Worm (Caenorhabditis elegans) whole organism, young adult: ENCODE measurements around the gene Y69A2AR.31.
"Not testable (repeated sequence)": the region's sequence is repeated elsewhere in the genome, so short reads cannot be mapped to it uniquely, and the experiment has no call there.

Experiments
- D2030.7 ChIP-seq: fragments of 200-800 bp; sonication (Bioruptor generic); IDR thresholded peaks from 2 replicates; pipeline ENCODE4 v1.3.6; 2022; ENCODE audit warnings: missing genetic modification reagents, missing genetic modification characterization, missing compliant biosample characterization
- F52B5.7 ChIP-seq: sonication (generic microtip); optimal IDR thresholded peaks from 2 replicates; lab custom pipeline; 2016; ENCODE audit warnings: mild to moderate bottlenecking, missing genetic modification characterization, missing compliant biosample characterization
- T07F8.4 ChIP-seq: sonication (generic microtip); optimal IDR thresholded peaks from 2 replicates; lab custom pipeline; 2016; ENCODE audit warnings: mild to moderate bottlenecking, missing genetic modification characterization, moderate library complexity, missing compliant biosample characterization
- Y95B8A.8 ChIP-seq: fragments of 200-800 bp; sonication (Bioruptor generic); IDR thresholded peaks from 2 replicates; pipeline ENCODE4 v1.3.6; 2022; ENCODE audit warnings: missing genetic modification reagents, missing genetic modification characterization, missing compliant biosample characterization
- atf-7 ChIP-seq: sonication (generic microtip); optimal IDR thresholded peaks from 2 replicates; lab custom pipeline; 2017; ENCODE audit warnings: mild to moderate bottlenecking, missing genetic modification characterization, missing compliant biosample characterization
- athp-1 ChIP-seq: sonication (generic microtip); optimal IDR thresholded peaks from 2 replicates; lab custom pipeline; 2017; ENCODE audit warnings: mild to moderate bottlenecking, missing genetic modification characterization, missing compliant biosample characterization
- attf-5 ChIP-seq: fragments of 200-800 bp; sonication (Bioruptor generic); optimal IDR thresholded peaks from 2 replicates; lab custom pipeline; 2018; ENCODE audit warnings: mild to moderate bottlenecking, missing genetic modification characterization, missing compliant biosample characterization
- cebp-1 ChIP-seq, 2 experiments: fragments of 200-800 bp in 1 of 2; sonication (Bioruptor generic) in 1 of 2; sonication (generic microtip) in 1 of 2; IDR thresholded peaks in 1 of 2; optimal IDR thresholded peaks in 1 of 2; 2 replicates each; pipeline versions ENCODE4 v1.3.6 to Lab custom; 2017 to 2022; ENCODE audit warnings: missing compliant biosample characterization in 2 of 2, missing genetic modification characterization in 2 of 2, mild to moderate bottlenecking in 1 of 2, missing genetic modification reagents in 1 of 2, moderate library complexity in 1 of 2
- cebp-2 ChIP-seq: fragments of 200-800 bp; sonication (Bioruptor generic); IDR thresholded peaks from 2 replicates; pipeline ENCODE4 v1.3.6; 2022; ENCODE audit warnings: missing genetic modification characterization, missing compliant biosample characterization
- ceh-79 ChIP-seq: sonication (generic microtip); optimal IDR thresholded peaks from 2 replicates; lab custom pipeline; 2017; ENCODE audit warnings: mild to moderate bottlenecking, missing genetic modification characterization, missing compliant biosample characterization
- chd-7 ChIP-seq: sonication (generic microtip); optimal IDR thresholded peaks from 2 replicates; lab custom pipeline; 2016; ENCODE audit warnings: mild to moderate bottlenecking, missing genetic modification characterization, moderate library complexity, missing compliant biosample characterization
- efl-1 ChIP-seq: fragments of 150-350 bp; optimal IDR thresholded peaks from 2 replicates; lab custom pipeline; 2014; ENCODE audit warnings: missing biosample characterization, missing genetic modification reagents, missing genetic modification characterization
- egrh-3 ChIP-seq: fragments of 200-800 bp; sonication (Bioruptor generic); IDR thresholded peaks from 2 replicates; pipeline ENCODE4 v1.3.6; 2022; ENCODE audit warnings: missing genetic modification reagents, missing genetic modification characterization, missing compliant biosample characterization
- ekl-4 ChIP-seq: fragments of 200-800 bp; sonication (Bioruptor generic); IDR thresholded peaks from 2 replicates; pipeline ENCODE4 v1.3.6; 2022; ENCODE audit warnings: missing genetic modification reagents, missing genetic modification characterization, missing compliant biosample characterization
- ets-4 ChIP-seq: fragments of 200-800 bp; sonication (Bioruptor generic); optimal IDR thresholded peaks from 2 replicates; lab custom pipeline; 2018; ENCODE audit warnings: mild to moderate bottlenecking, missing genetic modification characterization, missing compliant biosample characterization
- fkh-3 ChIP-seq: sonication (generic microtip); optimal IDR thresholded peaks from 2 replicates; lab custom pipeline; 2016; ENCODE audit warnings: mild to moderate bottlenecking, missing genetic modification characterization, missing compliant biosample characterization
- gei-17 ChIP-seq: fragments of 200-800 bp; sonication (Bioruptor generic); optimal IDR thresholded peaks from 2 replicates; lab custom pipeline; 2018; ENCODE audit warnings: mild to moderate bottlenecking, missing genetic modification characterization, missing compliant biosample characterization
- him-1 ChIP-seq: sonication (generic microtip); optimal IDR thresholded peaks from 2 replicates; lab custom pipeline; 2016; ENCODE audit warnings: missing genotype, missing genetic modification reagents, missing genetic modification characterization, missing compliant biosample characterization
- hlh-12 ChIP-seq: sonication (generic microtip); optimal IDR thresholded peaks from 2 replicates; lab custom pipeline; 2016; ENCODE audit warnings: missing genetic modification characterization, missing compliant biosample characterization
- hmg-1.2 ChIP-seq: fragments of 200-800 bp; sonication (Bioruptor generic); IDR thresholded peaks from 2 replicates; pipeline ENCODE4 v1.3.6; 2022; ENCODE audit warnings: missing genetic modification reagents, missing genetic modification characterization, missing compliant biosample characterization
- hsf-1 ChIP-seq: fragments of 200-800 bp; sonication (Bioruptor generic); IDR thresholded peaks from 2 replicates; pipeline ENCODE4 v1.3.6; 2022; ENCODE audit warnings: missing genetic modification reagents, missing genetic modification characterization, missing compliant biosample characterization
- lag-1 ChIP-seq: fragments of 200-800 bp; sonication (Bioruptor generic); IDR thresholded peaks from 2 replicates; pipeline ENCODE4 v1.3.6; 2022; ENCODE audit warnings: missing genetic modification reagents, missing genetic modification characterization, missing compliant biosample characterization
- lsl-1 ChIP-seq: fragments of 200-800 bp; sonication (Bioruptor generic); optimal IDR thresholded peaks from 2 replicates; lab custom pipeline; 2018; ENCODE audit warnings: mild to moderate bottlenecking, missing genetic modification characterization, moderate library complexity, missing compliant biosample characterization
- madf-6 ChIP-seq: fragments of 200-800 bp; sonication (Bioruptor generic); IDR thresholded peaks from 2 replicates; pipeline ENCODE4 v1.3.6; 2022; ENCODE audit warnings: missing genetic modification reagents, missing genetic modification characterization, missing compliant biosample characterization
- mel-28 ChIP-seq: sonication (generic microtip); optimal IDR thresholded peaks from 2 replicates; lab custom pipeline; 2016; ENCODE audit warnings: borderline replicate concordance, mild to moderate bottlenecking, missing genetic modification characterization, missing compliant biosample characterization
- mxl-1 ChIP-seq: sonication (generic microtip); optimal IDR thresholded peaks from 2 replicates; lab custom pipeline; 2016; ENCODE audit warnings: missing genetic modification characterization, missing compliant biosample characterization
- nfya-1 ChIP-seq: sonication (generic microtip); optimal IDR thresholded peaks from 2 replicates; lab custom pipeline; 2017; ENCODE audit warnings: antibody characterized with exemption, missing compliant biosample characterization, missing genetic modification characterization, borderline replicate concordance; ENCODE audit not compliant: insufficient read depth
- nhr-27 ChIP-seq: fragments of 200-800 bp; sonication (Bioruptor generic); optimal IDR thresholded peaks from 2 replicates; lab custom pipeline; 2018; ENCODE audit warnings: mild to moderate bottlenecking, missing genetic modification characterization, moderate library complexity, missing compliant biosample characterization
- repo-1 ChIP-seq: sonication (generic microtip); optimal IDR thresholded peaks from 2 replicates; lab custom pipeline; 2017; ENCODE audit warnings: mild to moderate bottlenecking, missing genetic modification characterization, missing compliant biosample characterization
- rpc-1 ChIP-seq, 2 experiments: fragments of 150-350 bp in 1 of 2; sonication (generic microtip) in 1 of 2; optimal IDR thresholded peaks; 2 replicates each; lab custom pipeline; 2014 to 2018; ENCODE audit warnings: missing biosample characterization in 1 of 2, missing genetic modification characterization in 1 of 2, missing genetic modification reagents in 1 of 2, missing genotype in 1 of 2
- snpc-1.3 ChIP-seq: sonication (generic microtip); optimal IDR thresholded peaks from 2 replicates; lab custom pipeline; 2017; ENCODE audit warnings: missing genetic modification characterization, mild to moderate bottlenecking, missing compliant biosample characterization, antibody characterized with exemption, moderate library complexity, missing genotype, missing genetic modification reagents; ENCODE audit not compliant: insufficient read depth
- tbp1 ChIP-seq: fragments of 200-800 bp; sonication (Bioruptor generic); optimal IDR thresholded peaks from 2 replicates; lab custom pipeline; 2018; ENCODE audit warnings: mild to moderate bottlenecking, missing genetic modification characterization, missing compliant biosample characterization
- tlf-1 ChIP-seq: fragments of 200-800 bp; sonication (Bioruptor generic); optimal IDR thresholded peaks from 2 replicates; lab custom pipeline; 2018; ENCODE audit warnings: mild to moderate bottlenecking, missing genetic modification characterization, missing compliant biosample characterization
- unc-62 ChIP-seq: fragments of 150-350 bp; optimal IDR thresholded peaks from 2 replicates; lab custom pipeline; 2014; ENCODE audit warnings: missing biosample characterization, missing genetic modification reagents, missing genetic modification characterization
- xnd-1 ChIP-seq: sonication (generic microtip); optimal IDR thresholded peaks from 2 replicates; lab custom pipeline; 2016; ENCODE audit warnings: missing genotype, missing genetic modification reagents, missing genetic modification characterization, missing compliant biosample characterization
- zim-3 ChIP-seq: sonication (generic microtip); optimal IDR thresholded peaks from 2 replicates; lab custom pipeline; 2017; ENCODE audit warnings: mild to moderate bottlenecking, missing genetic modification characterization, moderate library complexity, missing compliant biosample characterization
- ztf-18 ChIP-seq: sonication (generic microtip); optimal IDR thresholded peaks from 2 replicates; lab custom pipeline; 2016; ENCODE audit warnings: missing genotype, mild to moderate bottlenecking, missing genetic modification characterization, missing compliant biosample characterization

Y69A2AR.31 gene

ce11 chrIV:2703927-2704401, 40.2 kb upstream of the Y69A2AR.31 start, which contains the start of gene Y94H6A.5 (continued):
- TF ChIP-seq madf-6 (GFP tag; lab: Robert Waterston, UW) (no peak), tbp1 (GFP tag; lab: Kevin White, UChicago) (peak; percentile 10)

- peak; percentile 96 for TF ChIP-seq hsf-1 (GFP tag; lab: Robert Waterston, UW)
- peak; percentile 10 for TF ChIP-seq rpc-1 (optimal IDR thresholded peaks at IDR 0.05; lab: Kevin White, UChicago)
- not testable (repeated sequence) for TF ChIP-seq rpc-1 (tag; optimal IDR thresholded peaks at IDR 0.05; lab: Kevin White, UChicago)
Observed at ce11 chrIV:2694880-2695279, 31.1 kb upstream of the Y69A2AR.31 start.

ce11 chrIV:2688716-2689307, 25.0 kb upstream of the Y69A2AR.31 start, which contains the start of gene egrh-3:
egrh-3 (minus strand) TSS chrIV:2688766.
- peak; percentile 94 for TF ChIP-seq egrh-3 (GFP tag; lab: Robert Waterston, UW)
- TF ChIP-seq atf-7 (tag; lab: Kevin White, UChicago), result no peak
- TF ChIP-seq Y95B8A.8, result no peak
- TF ChIP-seq nfya-1 (tag; lab: Kevin White, UChicago), result no peak
- no peak for TF ChIP-seq nhr-27
- TF ChIP-seq lsl-1 (GFP tag; lab: Kevin White, UChicago), result no peak

ce11 chrIV:2680281-2680680, 16.5 kb upstream of the Y69A2AR.31 start:
- TF ChIP-seq mxl-1, result no peak
- TF ChIP-seq, all 124 proteins: peak for 0

- TF ChIP-seq T07F8.4 (tag; lab: Kevin White, UChicago) (no peak), ekl-4 (peak; percentile 22; the same call in 1 of the 2 replicates), hlh-12 (tag; lab: Kevin White, UChicago) (no peak), him-1 (tag; lab: Kevin White, UChicago) (peak; percentile 74), hsf-1 (GFP tag; lab: Robert Waterston, UW) (0 out of 2 replicates have a peak, but pooled peaks have one; percentile 40), ets-4 (no peak), snpc-1.3 (tag; lab: Kevin White, UChicago) (no peak), chd-7 (tag; lab: Kevin White, UChicago) (no peak), xnd-1 (tag; lab: Kevin White, UChicago) (no peak), attf-5 (GFP tag; lab: Kevin White, UChicago) (no peak), lag-1 (GFP tag; lab: Robert Waterston, UW) (no peak), hmg-1.2 (GFP tag; lab: Robert Waterston, UW) (no peak; the same call in none of the 2 replicates), F52B5.7 (tag; lab: Kevin White, UChicago) (peak; percentile 46), Y95B8A.8 (0 out of 2 replicates have a peak, but pooled peaks have one; percentile 33), zim-3 (no peak), cebp-2 (GFP tag; lab: Robert Waterston, UW) (no peak), cebp-1 (GFP tag; IDR thresholded peaks at IDR 0.05; lab: Robert Waterston, UW) (no peak), cebp-1 (tag; optimal IDR thresholded peaks at IDR 0.05; lab: Kevin White, UChicago) (peak; percentile 17), unc-62 (GFP tag; lab: Kevin White, UChicago) (no peak), tlf-1 (GFP tag; lab: Kevin White, UChicago) (no peak), D2030.7 (GFP tag; lab: Robert Waterston, UW) (peak; percentile 14; the same call in 1 of the 2 replicates), ztf-18 (tag; lab: Kevin White, UChicago) (peak; percentile 16), athp-1 (tag; lab: Kevin White, UChicago) (peak; percentile 40), efl-1 (no peak), gei-17 (no peak), repo-1 (peak; percentile 14), egrh-3 (GFP tag; lab: Robert Waterston, UW) (0 out of 2 replicates have a peak, but pooled peaks have one; percentile 19), mel-28 (tag; lab: Kevin White, UChicago) (no peak), nfya-1 (tag; lab: Kevin White, UChicago) (no peak), ceh-79 (tag; lab: Kevin White, UChicago) (peak; percentile 1), fkh-3 (tag; lab: Kevin White, UChicago) (peak; percentile 64)
Observed at ce11 chrIV:2678152-2678551, 14.3 kb upstream of the Y69A2AR.31 start.
